Fruit fly (Drosophila melanogaster) whole organism, pupa: Measurements from ENCODE around the gene CG3176.

Experiments used
- CG10348 ChIP-seq: fragments of 200-800 bp; sonication (Bioruptor generic); IDR thresholded peaks from 2 replicates; pipeline ENCODE4 v1.3.6; 2022; ENCODE audit warnings: missing biosample characterization, missing genetic modification characterization
- CG12605 ChIP-seq: fragments of 200-800 bp; sonication (Bioruptor generic); IDR thresholded peaks from 2 replicates; pipeline ENCODE4 v1.3.6; 2022; ENCODE audit warnings: missing biosample characterization, missing genetic modification characterization
- CG13204 ChIP-seq: fragments of 200-800 bp; sonication (Bioruptor generic); optimal IDR thresholded peaks from 2 replicates; lab custom pipeline; 2018; ENCODE audit warnings: missing biosample characterization, mild to moderate bottlenecking, missing genetic modification characterization, moderate library complexity
- CG14655 ChIP-seq: fragments of 200-800 bp; sonication (Bioruptor generic); optimal IDR thresholded peaks from 3 replicates; lab custom pipeline; 2017; ENCODE audit warnings: mild to moderate bottlenecking, missing biosample characterization, missing genetic modification reagents, missing genetic modification characterization
- CG15710 ChIP-seq: fragments of 200-800 bp; sonication (Bioruptor generic); optimal IDR thresholded peaks from 2 replicates; lab custom pipeline; 2018; ENCODE audit warnings: missing biosample characterization, mild to moderate bottlenecking, missing genetic modification characterization, moderate library complexity
- CG17806 ChIP-seq: fragments of 200-800 bp; sonication (Bioruptor generic); optimal IDR thresholded peaks from 2 replicates; lab custom pipeline; 2018; ENCODE audit warnings: missing biosample characterization, mild to moderate bottlenecking, missing genetic modification characterization, moderate library complexity
- CG32121 ChIP-seq: fragments of 200-800 bp; sonication (Bioruptor generic); IDR thresholded peaks from 2 replicates; pipeline ENCODE4 v1.3.6; 2022; ENCODE audit warnings: missing biosample characterization, missing genetic modification characterization
- CG34367 ChIP-seq: fragments of 200-800 bp; sonication (Bioruptor generic); optimal IDR thresholded peaks from 2 replicates; lab custom pipeline; 2018; ENCODE audit warnings: missing biosample characterization, mild to moderate bottlenecking, missing genetic modification characterization
- CG4496 ChIP-seq: fragments of 200-800 bp; sonication (Bioruptor generic); IDR thresholded peaks from 3 replicates; pipeline ENCODE4 v1.3.6; 2022; ENCODE audit warnings: missing biosample characterization, missing genetic modification characterization
- CG8159 ChIP-seq: fragments of 200-800 bp; sonication (Bioruptor generic); optimal IDR thresholded peaks from 3 replicates; lab custom pipeline; 2018; ENCODE audit warnings: missing biosample characterization, mild to moderate bottlenecking, missing genetic modification characterization, moderate library complexity
- CG8301 ChIP-seq: fragments of 200-800 bp; sonication (Bioruptor generic); optimal IDR thresholded peaks from 2 replicates; lab custom pipeline; 2018; ENCODE audit warnings: missing biosample characterization, mild to moderate bottlenecking, missing genetic modification characterization
- CG9948 ChIP-seq: fragments of 200-800 bp; sonication (Bioruptor generic); optimal IDR thresholded peaks from 2 replicates; lab custom pipeline; 2018; ENCODE audit warnings: missing biosample characterization, mild to moderate bottlenecking, missing genetic modification characterization, moderate library complexity
- D1 ChIP-seq: fragments of 200-800 bp; sonication (Bioruptor generic); optimal IDR thresholded peaks from 2 replicates; lab custom pipeline; 2018; ENCODE audit warnings: missing biosample characterization, mild to moderate bottlenecking, missing genetic modification characterization, moderate library complexity
- EcR ChIP-seq: fragments of 200-800 bp; sonication (Bioruptor generic); optimal IDR thresholded peaks from 3 replicates; lab custom pipeline; 2019; ENCODE audit warnings: missing biosample characterization, missing genetic modification characterization, mild to moderate bottlenecking, moderate library complexity, missing genetic modification reagents
- Ets98B ChIP-seq: fragments of 200-800 bp; sonication (Bioruptor generic); IDR thresholded peaks from 2 replicates; pipeline ENCODE4 v1.3.6; 2022; ENCODE audit warnings: missing biosample characterization, missing genetic modification characterization
- Pif1A ChIP-seq: fragments of 200-800 bp; sonication (Bioruptor generic); optimal IDR thresholded peaks from 3 replicates; lab custom pipeline; 2016; ENCODE audit warnings: missing biosample characterization, missing genetic modification characterization
- Pif1B ChIP-seq: fragments of 200-800 bp; sonication (Bioruptor generic); optimal IDR thresholded peaks from 3 replicates; lab custom pipeline; 2016; ENCODE audit warnings: missing biosample characterization, missing genetic modification characterization
- Snoo ChIP-seq: fragments of 200-800 bp; sonication (Bioruptor generic); optimal IDR thresholded peaks from 3 replicates; lab custom pipeline; 2017; ENCODE audit warnings: missing biosample characterization, mild to moderate bottlenecking, missing genetic modification characterization, inconsistent platforms
- fd96Ca ChIP-seq: fragments of 200-800 bp; sonication (Bioruptor generic); IDR thresholded peaks from 3 replicates; pipeline ENCODE4 v1.3.6; 2022; ENCODE audit warnings: missing biosample characterization, missing genetic modification characterization
- gl ChIP-seq: fragments of 200-800 bp; sonication (Bioruptor generic); optimal IDR thresholded peaks from 2 replicates; lab custom pipeline; 2018; ENCODE audit warnings: missing biosample characterization, mild to moderate bottlenecking, missing genetic modification characterization
- rn ChIP-seq: fragments of 200-800 bp; sonication (Bioruptor generic); IDR thresholded peaks from 2 replicates; pipeline ENCODE4 v1.3.6; 2022; ENCODE audit warnings: missing biosample characterization, missing genetic modification characterization

Gene CG3176

dm6 chrX:518858-519257 is 37.2 kb downstream of the CG3176 start:
- TF ChIP-seq CG12605 (GFP tag; lab: Robert Waterston, UW), result no peak
- no peak for TF ChIP-seq CG15710 (tag; lab: Kevin White, UChicago)
- no peak for TF ChIP-seq fd96Ca
- TF ChIP-seq rn (GFP tag; lab: Robert Waterston, UW), result no peak
- no peak for TF ChIP-seq gl (tag; lab: Kevin White, UChicago)
- no peak for TF ChIP-seq Pif1A (GFP tag; lab: Kevin White, UChicago)
- TF ChIP-seq Pif1B (GFP tag; lab: Kevin White, UChicago), result no peak
- TF ChIP-seq CG13204, result no peak
- TF ChIP-seq CG8301 (tag; lab: Kevin White, UChicago), result no peak

dm6 chrX:520215-520861 is 38.7 kb downstream of the CG3176 start:
- TF ChIP-seq EcR (GFP tag; lab: Kevin White, UChicago) (peak; percentile 33), Snoo (tag; lab: Kevin White, UChicago) (no peak)

- no peak for TF ChIP-seq CG34367 (tag; lab: Kevin White, UChicago)
- TF ChIP-seq, all 21 proteins: peak for 0
Observed at dm6 chrX:521683-522082, 40.0 kb downstream of the CG3176 start.

- peak; percentile 24 for TF ChIP-seq gl (tag; lab: Kevin White, UChicago)
- TF ChIP-seq CG4496 (GFP tag; lab: Robert Waterston, UW), result peak; percentile 87
- TF ChIP-seq Pif1A (GFP tag; lab: Kevin White, UChicago), result peak; percentile 69
- peak; percentile 54 for TF ChIP-seq CG34367 (tag; lab: Kevin White, UChicago)
- TF ChIP-seq rn (GFP tag; lab: Robert Waterston, UW), result no peak
- no peak for TF ChIP-seq D1 (tag; lab: Kevin White, UChicago)
- TF ChIP-seq CG17806 (tag; lab: Kevin White, UChicago), result peak; percentile 19
- peak; percentile 48 for TF ChIP-seq Pif1B (GFP tag; lab: Kevin White, UChicago)
- peak; percentile 58 for TF ChIP-seq CG14655 (GFP tag; lab: Kevin White, UChicago)
- TF ChIP-seq CG8159 (tag; lab: Kevin White, UChicago), result peak; percentile 45
- TF ChIP-seq EcR (GFP tag; lab: Kevin White, UChicago), result peak; percentile 49
- peak; percentile 88 for TF ChIP-seq fd96Ca
- peak; percentile 56 for TF ChIP-seq CG13204
- peak; percentile 85 for TF ChIP-seq CG32121
- TF ChIP-seq CG12605 (GFP tag; lab: Robert Waterston, UW), result peak; percentile 66; the same call in 1 of the 2 replicates
- peak; percentile 35 for TF ChIP-seq CG15710 (tag; lab: Kevin White, UChicago)
- TF ChIP-seq Ets98B, result peak; percentile 92
- TF ChIP-seq CG8301 (tag; lab: Kevin White, UChicago), result peak; percentile 23
- TF ChIP-seq CG10348 (GFP tag; lab: Robert Waterston, UW), result peak; percentile 30; the same call in 1 of the 2 replicates
- TF ChIP-seq Snoo (tag; lab: Kevin White, UChicago), result peak; percentile 63
- peak; percentile 27 for TF ChIP-seq CG9948 (tag; lab: Kevin White, UChicago)
Observed at dm6 chrX:522357-523043, 40.8 kb downstream of the CG3176 start.

DNA sequence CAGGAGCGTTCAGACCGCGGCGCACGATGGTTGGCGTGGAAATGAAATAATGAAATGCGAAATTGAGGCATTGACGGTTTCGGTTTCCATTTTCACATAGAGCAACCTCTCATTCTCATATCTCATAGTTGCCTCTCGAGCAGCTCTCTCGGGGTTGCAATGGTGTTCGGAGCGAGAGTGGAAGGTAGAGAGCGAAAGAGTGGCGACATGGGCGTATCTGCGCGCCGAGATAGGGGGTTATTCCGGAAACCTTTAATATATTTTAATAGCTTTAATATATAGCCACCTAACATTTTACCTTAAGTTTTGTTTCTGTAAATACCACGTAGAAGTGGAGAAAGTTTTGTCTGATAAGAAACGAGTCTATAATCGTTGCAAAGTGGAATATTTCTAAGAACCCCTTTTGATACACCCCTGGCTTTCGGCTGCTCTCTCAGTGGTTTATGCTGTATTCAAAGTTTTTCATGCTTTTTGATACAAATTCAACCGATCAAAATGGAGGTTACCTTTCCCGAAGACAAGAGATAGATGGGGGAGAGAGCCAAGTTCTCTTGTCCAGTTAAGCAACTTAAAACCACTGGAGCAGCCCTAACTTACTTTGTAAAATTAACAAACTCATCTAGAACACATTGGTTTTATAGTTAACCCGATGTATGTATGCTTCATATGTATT is 41.7 kb downstream of the CG3176 start, which contains the start of gene elav:
Gene elav (minus strand): TSS at position 48 of the 673 bp plus-strand sequence.
- TF ChIP-seq CG8301 (tag; lab: Kevin White, UChicago), result peak; percentile 98
- peak; percentile 98 for TF ChIP-seq Snoo (tag; lab: Kevin White, UChicago)
- peak; percentile 98 for TF ChIP-seq CG32121
- TF ChIP-seq CG17806 (tag; lab: Kevin White, UChicago), result peak; percentile 96
- TF ChIP-seq CG13204, result peak; percentile 94
- peak; percentile 98 for TF ChIP-seq CG14655 (GFP tag; lab: Kevin White, UChicago)
- peak; percentile 95 for TF ChIP-seq CG34367 (tag; lab: Kevin White, UChicago)
- TF ChIP-seq CG9948 (tag; lab: Kevin White, UChicago), result peak; percentile 97
- TF ChIP-seq gl (tag; lab: Kevin White, UChicago), result peak; percentile 93
- TF ChIP-seq rn (GFP tag; lab: Robert Waterston, UW), result peak; percentile 85
- TF ChIP-seq D1 (tag; lab: Kevin White, UChicago), result peak; percentile 92
- TF ChIP-seq CG10348 (GFP tag; lab: Robert Waterston, UW), result peak; percentile 90
- peak; percentile 98 for TF ChIP-seq fd96Ca
- peak; percentile 47 for TF ChIP-seq EcR (GFP tag; lab: Kevin White, UChicago)
- TF ChIP-seq CG12605 (GFP tag; lab: Robert Waterston, UW), result peak; percentile 98
- TF ChIP-seq CG8159 (tag; lab: Kevin White, UChicago), result peak; percentile 98
- TF ChIP-seq Ets98B, result peak; percentile 98
- peak; percentile 98 for TF ChIP-seq Pif1A (GFP tag; lab: Kevin White, UChicago)
- TF ChIP-seq Pif1B (GFP tag; lab: Kevin White, UChicago), result peak; percentile 97
- peak; percentile 98 for TF ChIP-seq CG4496 (GFP tag; lab: Robert Waterston, UW)
- TF ChIP-seq CG15710 (tag; lab: Kevin White, UChicago), result peak; percentile 98
